Fruit fly (Drosophila melanogaster): ENCODE data around the gene CG33644.

- TF ChIP-seq fru (GFP tag; optimal IDR thresholded peaks at IDR 0.05) (peak; percentile 91), OdsH (GFP tag; optimal IDR thresholded peaks at IDR 0.05) (peak; percentile 94), Hr83 (GFP tag; optimal IDR thresholded peaks at IDR 0.05; ENCODE audit: poor library complexity, severe bottlenecking) (no peak), h (GFP tag; optimal IDR thresholded peaks at IDR 0.05) (peak; percentile 88), br (GFP tag; optimal IDR thresholded peaks at IDR 0.05) (peak; percentile 91), usp (GFP tag; optimal IDR thresholded peaks at IDR 0.05) (no peak), CG32264 (GFP tag; optimal IDR thresholded peaks at IDR 0.05) (peak; percentile 56)
Observed at dm6 chr2L:13514262-13514937, 17.5 kb upstream of the CG33644 start.

Data from whole organism, wandering third instar larva.